Worm (Caenorhabditis elegans) whole organism, dauer: ENCODE results near the gene F53F4.17.

Experiments used
- unc-62 ChIP-seq: sonication (generic microtip); optimal IDR thresholded peaks from 2 replicates; lab custom pipeline; 2017; ENCODE audit warnings: missing biosample characterization, missing genetic modification reagents, missing genetic modification characterization

F53F4.17 gene

DNA sequence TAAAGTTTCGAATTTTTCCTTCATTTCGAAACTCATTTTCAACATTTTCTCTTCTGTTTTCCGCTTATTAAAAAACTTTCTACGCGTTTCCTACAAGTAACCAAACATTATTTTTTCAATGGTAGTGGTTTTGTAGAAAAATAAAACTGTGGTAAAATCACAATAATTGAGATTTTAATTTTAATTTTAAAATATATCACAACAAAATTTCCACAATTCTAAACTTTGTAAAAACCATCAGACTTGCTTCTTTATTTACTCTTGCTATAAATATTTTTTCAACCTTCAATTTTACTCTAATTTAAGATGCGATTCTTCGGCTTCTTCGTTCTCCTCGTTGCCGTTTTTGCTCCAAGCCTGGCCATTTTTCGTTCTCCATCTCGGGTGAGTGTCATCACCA lies at the start of gene F53F4.17:
TSS of gene F53F4.17 (plus strand) at position 301 of the 400 bp plus-strand sequence.
- TF ChIP-seq unc-62 (GFP tag; lab: Kevin White, UChicago) = no peak

- no peak for TF ChIP-seq unc-62 (GFP tag; lab: Kevin White, UChicago)
Observed at ce11 chrV:13551601-13552000, 36.4 kb upstream of the F53F4.17 start, which contains the start of the genes C56A3.4 and C56A3.5. Gene C56A3.4 (minus strand): TSS chrV:13551754. Gene C56A3.5 (plus strand): TSS chrV:13551967.

ce11 chrV:13556297-13556696 lies 31.7 kb upstream of the F53F4.17 start, which contains the start of gene C56A3.6:
Gene C56A3.6 (minus strand): TSS chrV:13556397.
- no peak for TF ChIP-seq unc-62 (GFP tag; lab: Kevin White, UChicago)

- no peak for TF ChIP-seq unc-62 (GFP tag; lab: Kevin White, UChicago)
Observed at ce11 chrV:13556746-13557145, 31.3 kb upstream of the F53F4.17 start, which contains the start of gene cav-2. Gene cav-2 (plus strand): TSS chrV:13557104.

ce11 chrV:13559978-13560377 lies 28.0 kb upstream of the F53F4.17 start, which contains the start of gene C56A3.8:
Gene C56A3.8 (plus strand): TSS chrV:13560278.
- TF ChIP-seq unc-62 (GFP tag; lab: Kevin White, UChicago) = no peak

ce11 chrV:13562748-13563147 lies 25.3 kb upstream of the F53F4.17 start:
- TF ChIP-seq unc-62 (GFP tag; lab: Kevin White, UChicago) = no peak

ce11 chrV:13563841-13564240 lies 24.2 kb upstream of the F53F4.17 start, which contains the start of gene grl-17:
Gene grl-17 (minus strand): TSS chrV:13563941.
- TF ChIP-seq unc-62 (GFP tag; lab: Kevin White, UChicago) = no peak

DNA sequence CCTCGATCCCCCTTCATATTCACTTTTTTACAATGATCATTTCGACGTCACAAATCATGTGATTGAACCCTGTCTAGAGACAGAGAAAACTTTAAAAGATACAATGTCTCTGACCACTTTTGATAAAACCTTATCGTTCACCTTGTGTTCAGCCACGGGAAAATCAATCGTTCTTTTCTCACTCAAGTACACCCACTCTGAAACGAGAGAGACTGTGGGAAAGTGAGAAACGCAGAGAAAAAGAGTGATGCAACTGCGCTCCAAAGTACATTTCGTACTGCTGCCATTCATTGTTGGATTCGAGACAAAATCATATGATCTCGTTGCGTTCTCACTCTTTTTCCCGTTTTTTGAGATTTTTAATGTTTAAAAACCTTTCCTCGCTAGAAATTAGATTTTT lies 22.8 kb upstream of the F53F4.17 start:
- no peak for TF ChIP-seq unc-62 (GFP tag; lab: Kevin White, UChicago)

DNA sequence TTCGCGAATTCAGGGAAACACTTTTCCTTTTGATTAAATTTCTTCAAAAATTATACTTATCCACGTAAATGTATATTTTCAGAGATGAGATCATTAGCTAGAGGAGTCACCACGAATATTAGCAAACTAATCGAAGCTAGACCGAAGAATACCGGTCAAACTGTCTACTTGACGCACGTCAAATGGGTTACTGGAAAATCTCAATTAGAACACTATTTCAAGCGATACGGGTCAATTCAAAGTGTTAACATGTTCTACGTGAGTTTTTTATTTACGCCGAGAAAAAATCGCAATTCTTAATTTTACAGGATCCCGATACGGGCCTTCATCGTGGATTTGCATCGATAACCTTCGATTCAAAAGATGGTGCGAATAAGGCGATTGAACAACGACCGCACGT lies 22.2 kb upstream of the F53F4.17 start, which contains the start of gene slrp-1:
TSS of gene slrp-1 (plus strand) at position 83 of the 400 bp plus-strand sequence.
- TF ChIP-seq unc-62 (GFP tag; lab: Kevin White, UChicago) = no peak

- TF ChIP-seq unc-62 (GFP tag; lab: Kevin White, UChicago) = no peak
Observed at ce11 chrV:13566967-13567366, 21.0 kb upstream of the F53F4.17 start.

DNA sequence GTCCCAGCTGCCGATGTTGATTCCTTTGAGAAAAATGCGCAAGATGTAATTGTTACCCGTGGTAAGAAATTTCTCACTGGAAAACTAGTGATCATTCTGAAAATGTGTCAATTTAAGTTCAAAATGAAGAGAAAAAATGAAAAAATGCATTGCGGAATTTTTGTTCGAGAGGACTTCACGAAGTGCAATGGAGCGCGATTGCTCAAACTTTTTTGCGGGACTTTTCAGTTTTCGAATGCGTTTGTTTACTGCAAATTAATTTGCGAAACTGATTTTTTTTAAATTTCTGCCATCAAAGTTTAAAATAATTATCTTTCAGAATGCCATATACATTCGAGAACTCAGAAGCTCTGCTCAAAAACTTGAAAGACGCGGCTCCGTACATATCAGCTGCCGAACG lies 19.5 kb upstream of the F53F4.17 start, which contains the start of the genes nuaf-1 and bir-2:
TSS of gene nuaf-1 (minus strand) at position 98 of the 400 bp plus-strand sequence.
TSS of gene bir-2 (plus strand) at position 318 of the 400 bp plus-strand sequence.
- no peak for TF ChIP-seq unc-62 (GFP tag; lab: Kevin White, UChicago)

ce11 chrV:13571714-13572258 lies 16.2 kb upstream of the F53F4.17 start, which contains the start of gene C50B8.4:
Gene C50B8.4 (plus strand): TSS chrV:13572012.
- TF ChIP-seq unc-62 (GFP tag; lab: Kevin White, UChicago) = no peak

- TF ChIP-seq unc-62 (GFP tag; lab: Kevin White, UChicago) = no peak
Observed at ce11 chrV:13575866-13576265, 12.1 kb upstream of the F53F4.17 start.

DNA sequence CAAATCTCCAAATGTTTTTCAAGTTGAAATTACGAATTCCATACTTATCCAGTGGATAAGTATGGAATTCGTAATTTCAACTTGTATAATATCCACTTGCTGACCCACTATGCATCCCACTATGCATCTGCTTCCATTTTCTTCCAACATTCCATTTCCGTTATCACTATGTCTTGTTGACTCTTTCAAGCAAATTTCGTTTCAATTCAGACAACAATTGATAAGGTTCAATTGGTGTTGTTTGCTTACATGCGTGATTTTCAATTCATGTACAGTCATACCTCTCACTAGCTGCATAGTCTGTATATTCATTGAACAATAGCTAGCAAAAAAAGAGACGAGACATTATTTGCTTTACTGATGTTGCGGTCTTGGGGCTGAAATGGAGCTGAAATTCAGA lies 11.2 kb upstream of the F53F4.17 start:
- no peak for TF ChIP-seq unc-62 (GFP tag; lab: Kevin White, UChicago)

ce11 chrV:13577463-13577862 lies 10.5 kb upstream of the F53F4.17 start:
- no peak for TF ChIP-seq unc-62 (GFP tag; lab: Kevin White, UChicago)

- TF ChIP-seq unc-62 (GFP tag; lab: Kevin White, UChicago) = no peak
Observed at ce11 chrV:13578637-13579036, 9.4 kb upstream of the F53F4.17 start, which contains the start of gene C50B8.6. Gene C50B8.6 (plus strand): TSS chrV:13578972.

DNA sequence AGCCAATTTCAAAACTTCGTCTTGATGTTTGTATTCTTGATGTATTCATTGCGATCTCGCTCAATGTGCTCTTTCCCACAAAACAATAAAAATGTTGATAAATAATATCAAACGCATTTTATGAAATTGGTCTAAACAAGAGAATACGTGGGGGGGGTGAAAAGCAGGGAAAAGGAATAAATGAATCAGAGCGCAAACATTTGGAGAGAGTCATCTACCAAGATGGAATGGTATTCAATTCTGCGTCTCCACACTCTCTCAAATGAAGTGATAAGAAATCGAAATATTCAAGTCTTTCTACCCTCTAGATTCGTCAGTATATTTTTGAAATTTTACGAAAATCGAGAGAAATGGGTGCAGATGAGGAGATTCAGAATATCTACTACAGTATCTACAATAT lies 7.3 kb upstream of the F53F4.17 start, which contains the start of gene C50B8.5:
TSS of gene C50B8.5 (plus strand) at position 273 of the 400 bp plus-strand sequence.
- no peak for TF ChIP-seq unc-62 (GFP tag; lab: Kevin White, UChicago)
